Worm (Caenorhabditis elegans): ENCODE measurements around the gene cec-1.

The cec-1 gene

DNA sequence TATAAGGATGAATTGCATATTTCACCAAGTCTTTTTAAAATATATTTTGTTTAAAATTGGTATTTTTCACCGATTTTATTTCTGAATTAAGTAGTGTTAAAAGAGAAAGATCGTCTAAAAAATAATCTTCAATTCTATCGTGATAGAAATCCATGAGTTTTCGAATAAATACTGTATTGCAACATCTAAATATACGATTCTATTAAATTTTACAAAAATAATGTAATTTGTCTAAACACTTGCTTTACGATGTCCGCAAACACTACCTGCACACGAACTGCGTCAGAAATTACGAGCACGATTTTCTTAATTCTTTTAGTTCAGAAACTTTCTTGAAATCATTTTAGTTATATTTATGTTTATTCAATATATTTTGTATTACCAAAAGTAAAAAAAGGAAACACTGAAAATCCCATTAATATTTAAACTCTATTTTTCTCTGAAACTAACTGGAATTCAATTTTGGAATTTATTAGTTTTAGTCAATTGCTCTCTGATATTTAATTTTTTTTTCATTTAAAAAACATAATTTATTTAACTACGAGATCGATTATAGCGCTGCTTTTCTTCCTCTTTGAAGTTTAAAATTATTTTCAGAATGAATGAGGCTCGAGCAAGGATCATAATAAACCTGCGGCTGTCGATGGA, 23.2 kb downstream of the cec-1 start, which contains the start of gene mrpl-32:
Gene mrpl-32, plus strand, starts transcription at position 598 of the 648 bp plus-strand sequence.
- TF ChIP-seq ham-2 (GFP tag; optimal IDR thresholded peaks at IDR 0.05) (no peak), M03D4.4 (tag; optimal IDR thresholded peaks at IDR 0.05) (no peak), ceh-83 (GFP tag; optimal IDR thresholded peaks at IDR 0.05) (no peak), blmp-1 (tag; optimal IDR thresholded peaks at IDR 0.05) (no peak), unc-120 (tag; optimal IDR thresholded peaks at IDR 0.05; ENCODE audit: poor library complexity, severe bottlenecking) (no peak), flh-1 (GFP tag; optimal IDR thresholded peaks at IDR 0.05) (no peak), sem-2 (GFP tag; optimal IDR thresholded peaks at IDR 0.05) (no peak), nhr-237 (tag; optimal IDR thresholded peaks at IDR 0.05) (no peak), mls-2 (tag; optimal IDR thresholded peaks at IDR 0.05) (no peak), nhr-76 (tag; optimal IDR thresholded peaks at IDR 0.05) (no peak), pha-4 (tag; optimal IDR thresholded peaks at IDR 0.05) (no peak), elt-1 (tag; optimal IDR thresholded peaks at IDR 0.05; ENCODE audit: borderline replicate concordance, insufficient read depth) (no peak), mab-5 (tag; optimal IDR thresholded peaks at IDR 0.05) (no peak), elt-3 (tag; optimal IDR thresholded peaks at IDR 0.05) (no peak)

DNA sequence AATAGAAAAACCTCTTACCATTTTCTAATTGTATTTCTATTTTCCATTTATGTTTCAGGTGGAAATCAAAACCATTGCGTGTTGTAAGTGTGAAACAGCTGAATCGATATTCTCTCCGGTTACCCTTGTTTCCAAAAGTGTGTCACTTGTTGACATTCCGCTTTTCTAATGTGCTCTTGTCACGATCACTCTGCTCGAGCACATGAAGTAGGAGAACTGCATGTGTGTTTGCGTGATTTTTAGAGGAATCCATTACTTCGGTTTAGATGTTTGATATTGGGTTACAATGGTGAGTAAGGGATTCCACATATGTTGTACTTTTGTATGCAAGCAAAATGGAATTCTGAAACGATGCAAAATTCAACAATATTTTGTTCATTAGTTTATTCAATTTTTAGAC, 24.4 kb downstream of the cec-1 start:
- no peak for TF ChIP-seq ces-1 (GFP tag; optimal IDR thresholded peaks at IDR 0.05)
- no peak for TF ChIP-seq snpc-4 (tag; optimal IDR thresholded peaks at IDR 0.05)
- no peak for TF ChIP-seq elt-1 (tag; optimal IDR thresholded peaks at IDR 0.05; ENCODE audit: borderline replicate concordance, insufficient read depth)
- TF ChIP-seq lin-13 (tag; optimal IDR thresholded peaks at IDR 0.05), result no peak
- TF ChIP-seq mep-1 (tag; optimal IDR thresholded peaks at IDR 0.05), result no peak

DNA sequence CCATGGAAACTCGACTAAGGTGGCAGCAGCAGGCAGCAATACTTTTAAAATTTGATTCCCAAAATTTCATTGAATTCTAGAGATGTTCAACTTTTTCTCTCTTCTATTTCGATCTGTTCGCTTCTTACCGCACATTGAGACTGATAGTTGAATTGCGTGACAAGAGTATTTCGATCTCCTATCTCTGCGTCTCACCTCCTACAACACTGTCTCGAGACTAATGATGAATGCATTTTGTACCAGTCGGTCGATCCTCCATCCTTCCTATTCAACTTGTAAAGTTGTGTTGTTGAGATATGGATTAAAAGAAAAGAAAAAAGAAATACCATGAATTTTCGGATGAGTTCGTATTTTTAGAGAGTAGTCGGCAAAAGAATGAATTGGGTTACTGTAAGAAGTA, 25.0 kb downstream of the cec-1 start:
- no peak for TF ChIP-seq lin-32 (GFP tag; optimal IDR thresholded peaks at IDR 0.05)
- no peak for TF ChIP-seq unc-62 (GFP tag; optimal IDR thresholded peaks at IDR 0.05)
- TF ChIP-seq M03D4.4 (tag; optimal IDR thresholded peaks at IDR 0.05), result no peak
- TF ChIP-seq snpc-4 (tag; optimal IDR thresholded peaks at IDR 0.05), result no peak
- TF ChIP-seq ztf-11 (tag; optimal IDR thresholded peaks at IDR 0.05), result no peak
- no peak for TF ChIP-seq mls-2 (tag; optimal IDR thresholded peaks at IDR 0.05)
- TF ChIP-seq ceh-83 (GFP tag; optimal IDR thresholded peaks at IDR 0.05), result no peak
- TF ChIP-seq nhr-2 (tag; optimal IDR thresholded peaks at IDR 0.05), result no peak
- TF ChIP-seq ham-2 (GFP tag; optimal IDR thresholded peaks at IDR 0.05), result no peak
- no peak for TF ChIP-seq sem-2 (GFP tag; optimal IDR thresholded peaks at IDR 0.05)
- TF ChIP-seq ceh-39 (tag; optimal IDR thresholded peaks at IDR 0.05), result no peak
- TF ChIP-seq mep-1 (tag; optimal IDR thresholded peaks at IDR 0.05), result no peak
- TF ChIP-seq sptf-1 (tag; optimal IDR thresholded peaks at IDR 0.05), result no peak
- no peak for TF ChIP-seq lsy-2 (tag; optimal IDR thresholded peaks at IDR 0.05)
- TF ChIP-seq drap-1 (GFP tag; optimal IDR thresholded peaks at IDR 0.05), result no peak
- no peak for TF ChIP-seq elt-3 (tag; optimal IDR thresholded peaks at IDR 0.05)

DNA sequence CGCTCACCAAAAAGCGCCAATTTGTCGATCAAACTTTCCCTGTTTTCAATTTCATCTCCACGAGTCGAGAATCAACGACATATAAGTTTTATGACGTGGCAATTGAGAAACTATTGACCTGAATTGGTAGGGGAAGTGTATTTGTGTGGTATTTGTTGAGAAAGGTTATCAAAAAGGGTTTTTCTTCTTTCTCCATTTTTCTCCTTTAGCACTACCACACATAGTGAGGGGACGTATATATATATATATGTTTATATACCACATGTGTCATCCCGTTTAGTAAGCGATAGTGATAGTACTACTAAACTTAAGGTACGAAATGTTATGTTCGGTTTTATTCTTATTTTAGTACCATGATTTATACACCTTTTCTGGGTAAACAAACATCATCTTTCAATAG, 31.5 kb downstream of the cec-1 start:
- TF ChIP-seq unc-62 (GFP tag; optimal IDR thresholded peaks at IDR 0.05), result no peak
- TF ChIP-seq unc-39 (tag; optimal IDR thresholded peaks at IDR 0.05), result no peak
- TF ChIP-seq nhr-12 (tag; optimal IDR thresholded peaks at IDR 0.05), result no peak
- no peak for TF ChIP-seq sptf-1 (tag; optimal IDR thresholded peaks at IDR 0.05)
- TF ChIP-seq ceh-83 (GFP tag; optimal IDR thresholded peaks at IDR 0.05), result no peak
- TF ChIP-seq lsy-2 (tag; optimal IDR thresholded peaks at IDR 0.05), result no peak
- TF ChIP-seq hlh-1 (tag; optimal IDR thresholded peaks at IDR 0.05), result no peak
- TF ChIP-seq elt-1 (tag; optimal IDR thresholded peaks at IDR 0.05; ENCODE audit: borderline replicate concordance, insufficient read depth), result no peak
- no peak for TF ChIP-seq lin-32 (GFP tag; optimal IDR thresholded peaks at IDR 0.05)
- TF ChIP-seq flh-1 (GFP tag; optimal IDR thresholded peaks at IDR 0.05), result no peak

DNA sequence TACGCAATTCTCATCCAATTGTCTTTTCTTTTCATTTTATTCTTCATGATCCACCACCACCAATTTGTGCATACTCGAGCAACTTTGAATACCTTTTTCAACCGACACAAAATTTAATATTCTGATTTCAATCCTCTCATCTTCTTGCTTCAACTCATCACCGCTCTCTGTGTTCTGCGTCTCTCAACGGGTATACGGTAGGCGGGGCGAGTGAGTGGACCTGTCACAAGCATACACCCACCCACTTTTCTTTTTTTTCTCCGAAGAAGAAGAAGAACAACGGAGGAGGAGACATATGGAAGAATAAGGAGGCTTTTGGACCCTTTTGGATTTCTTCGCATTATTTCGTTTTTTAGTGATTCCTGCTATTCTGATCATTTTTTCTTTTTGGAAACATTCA, 35.3 kb downstream of the cec-1 start:
- TF ChIP-seq unc-62 (GFP tag; optimal IDR thresholded peaks at IDR 0.05) (peak; percentile 42), ceh-83 (GFP tag; optimal IDR thresholded peaks at IDR 0.05) (no peak), lsy-2 (tag; optimal IDR thresholded peaks at IDR 0.05) (peak; percentile 92)

DNA sequence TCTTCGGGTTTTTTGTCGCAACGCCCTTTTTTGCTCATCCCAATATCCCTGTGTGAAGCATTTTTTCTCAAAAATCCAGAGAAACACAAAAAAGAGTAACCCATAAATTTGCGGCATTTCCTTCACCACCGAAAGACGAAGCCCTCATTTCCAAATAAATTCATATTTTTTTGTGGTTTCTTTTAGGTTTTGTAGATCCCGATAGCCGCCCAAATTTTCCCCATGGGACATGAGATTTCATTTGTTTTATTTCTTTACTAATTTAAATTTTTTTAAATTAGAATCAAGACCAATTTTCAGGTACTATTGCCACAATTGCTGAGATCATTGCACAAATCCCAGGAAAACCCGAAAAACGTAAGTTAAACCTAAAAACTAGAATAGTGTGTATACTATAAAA, 40.6 kb downstream of the cec-1 start, which contains the start of gene mig-39:
Gene mig-39, plus strand, starts transcription at position 301 of the 400 bp plus-strand sequence.
- TF ChIP-seq flh-1 (GFP tag; optimal IDR thresholded peaks at IDR 0.05) (no peak), ces-1 (GFP tag; optimal IDR thresholded peaks at IDR 0.05) (no peak), sptf-1 (tag; optimal IDR thresholded peaks at IDR 0.05) (no peak), blmp-1 (tag; optimal IDR thresholded peaks at IDR 0.05) (no peak), lin-32 (GFP tag; optimal IDR thresholded peaks at IDR 0.05) (no peak), unc-120 (tag; optimal IDR thresholded peaks at IDR 0.05; ENCODE audit: poor library complexity, severe bottlenecking) (no peak), lin-13 (tag; optimal IDR thresholded peaks at IDR 0.05) (no peak), pha-4 (tag; optimal IDR thresholded peaks at IDR 0.05) (no peak), tbx-8 (GFP tag; optimal IDR thresholded peaks at IDR 0.05) (no peak), nhr-76 (tag; optimal IDR thresholded peaks at IDR 0.05) (no peak)
